Fruit fly (Drosophila melanogaster) whole organism, embryonic: ENCODE results near the gene CG4497.

Experiments
- Aef1 ChIP-seq: fragments of 200-800 bp; sonication (Bioruptor generic); IDR thresholded peaks from 3 replicates; pipeline ENCODE4 v1.3.6; 2022; ENCODE audit warnings: missing biosample characterization, missing genetic modification characterization
- B-H1 ChIP-seq: fragments of 200-800 bp; sonication (Bioruptor generic); IDR thresholded peaks from 3 replicates; pipeline ENCODE4 v1.3.6; 2022; ENCODE audit warnings: missing biosample characterization, missing genetic modification characterization
- Bgb ChIP-seq: fragments of 200-800 bp; sonication (Bioruptor generic); IDR thresholded peaks from 2 replicates; pipeline ENCODE4 v1.3.6; 2022; ENCODE audit warnings: missing biosample characterization, missing genetic modification characterization; ENCODE audit not compliant: partially characterized antibody
- CG10209 ChIP-seq: fragments of 200-800 bp; sonication (Bioruptor generic); optimal IDR thresholded peaks from 3 replicates; lab custom pipeline; 2017; ENCODE audit warnings: missing biosample characterization, mild to moderate bottlenecking, missing genetic modification characterization, missing genetic modification reagents
- CG1024 ChIP-seq: fragments of 200-800 bp; sonication (Bioruptor generic); IDR thresholded peaks from 2 replicates; pipeline ENCODE4 v1.3.6; 2022; ENCODE audit warnings: missing biosample characterization, missing genetic modification characterization
- CG10267 ChIP-seq: fragments of 200-800 bp; sonication (Bioruptor generic); optimal IDR thresholded peaks from 2 replicates; lab custom pipeline; 2018; ENCODE audit warnings: missing biosample characterization, mild to moderate bottlenecking, missing genetic modification characterization, moderate library complexity
- CG10959 ChIP-seq: fragments of 200-800 bp; sonication (Bioruptor generic); IDR thresholded peaks from 2 replicates; pipeline ENCODE4 v1.3.6; 2022; ENCODE audit warnings: missing biosample characterization, missing genetic modification characterization
- CG11504 ChIP-seq: fragments of 200-800 bp; sonication (Bioruptor generic); optimal IDR thresholded peaks from 3 replicates; lab custom pipeline; 2019; ENCODE audit warnings: missing biosample characterization, mild to moderate bottlenecking, missing genetic modification characterization, moderate library complexity
- CG12299 ChIP-seq: fragments of 200-800 bp; sonication (Bioruptor generic); optimal IDR thresholded peaks from 2 replicates; lab custom pipeline; 2018; ENCODE audit warnings: missing biosample characterization, mild to moderate bottlenecking, missing genetic modification characterization
- CG12942 ChIP-seq: fragments of 200-800 bp; sonication (Bioruptor generic); optimal IDR thresholded peaks from 3 replicates; lab custom pipeline; 2016; ENCODE audit warnings: missing biosample characterization, missing genetic modification characterization
- CG13424 ChIP-seq: fragments of 200-800 bp; sonication (Bioruptor generic); optimal IDR thresholded peaks from 2 replicates; lab custom pipeline; 2019; ENCODE audit warnings: missing biosample characterization, mild to moderate bottlenecking, missing genetic modification characterization, moderate library complexity
- CG14050 ChIP-seq: fragments of 200-800 bp; sonication (Bioruptor generic); IDR thresholded peaks from 3 replicates; pipeline ENCODE4 v1.3.6; 2022; ENCODE audit warnings: missing biosample characterization, missing genetic modification characterization
- CG2678 ChIP-seq: fragments of 200-800 bp; sonication (Bioruptor generic); optimal IDR thresholded peaks from 3 replicates; lab custom pipeline; 2019; ENCODE audit warnings: missing biosample characterization, mild to moderate bottlenecking, missing genetic modification characterization, moderate library complexity
- CG3065 ChIP-seq: fragments of 200-800 bp; sonication (Bioruptor generic); optimal IDR thresholded peaks from 2 replicates; lab custom pipeline; 2016; ENCODE audit warnings: missing biosample characterization, missing genetic modification characterization
- CG32767 ChIP-seq: fragments of 200-800 bp; sonication (Bioruptor generic); IDR thresholded peaks from 2 replicates; pipeline ENCODE4 v1.3.6; 2022; ENCODE audit warnings: missing biosample characterization, missing genetic modification characterization
- CG33213 ChIP-seq: fragments of 200-800 bp; sonication (Bioruptor generic); optimal IDR thresholded peaks from 3 replicates; lab custom pipeline; 2016; ENCODE audit warnings: missing biosample characterization, missing genetic modification characterization
- CG7372 ChIP-seq: fragments of 200-800 bp; sonication (Bioruptor generic); IDR thresholded peaks from 2 replicates; pipeline ENCODE4 v1.3.6; 2022; ENCODE audit warnings: missing biosample characterization, missing genetic modification characterization
- CG8290 ChIP-seq, 3 experiments: fragments of 200-800 bp; sonication (Bioruptor generic); optimal IDR thresholded peaks; 2 replicates each; lab custom pipeline; 2016 to 2019; ENCODE audit warnings: missing biosample characterization in 3 of 3, missing genetic modification characterization in 3 of 3, mild to moderate bottlenecking in 2 of 3, moderate library complexity in 1 of 3
- CG8924 ChIP-seq: fragments of 200-800 bp; optimal IDR thresholded peaks from 3 replicates; lab custom pipeline; 2019; ENCODE audit warnings: missing biosample characterization, mild to moderate bottlenecking, missing genetic modification characterization, moderate library complexity
- CTCF ChIP-seq: fragments of 200-800 bp; sonication (Bioruptor generic); optimal IDR thresholded peaks from 2 replicates; lab custom pipeline; 2017; ENCODE audit warnings: missing biosample characterization, mild to moderate bottlenecking, missing genetic modification characterization, moderate library complexity
- Camta ChIP-seq: fragments of 200-800 bp; sonication (Bioruptor generic); optimal IDR thresholded peaks from 2 replicates; lab custom pipeline; 2016; ENCODE audit warnings: missing biosample characterization, missing genetic modification characterization
- CoRest ChIP-seq: fragments of 200-800 bp; sonication (Bioruptor generic); optimal IDR thresholded peaks from 3 replicates; lab custom pipeline; 2018; ENCODE audit warnings: missing biosample characterization, mild to moderate bottlenecking, missing genetic modification characterization, moderate library complexity
- D ChIP-seq, 2 experiments: fragments of 200-800 bp in 1 of 2; fragments of >200 bp in 1 of 2; sonication (Bioruptor generic) in 1 of 2; optimal IDR thresholded peaks; 2 replicates in 1 of 2; 3 replicates in 1 of 2; lab custom pipeline; 2017; ENCODE audit warnings: mild to moderate bottlenecking in 1 of 2, missing biosample characterization in 1 of 2, missing genetic modification characterization in 1 of 2, missing genetic modification reagents in 1 of 2
- Elba2 ChIP-seq: fragments of 200-800 bp; sonication (Bioruptor generic); optimal IDR thresholded peaks from 3 replicates; lab custom pipeline; 2016; ENCODE audit warnings: missing biosample characterization, missing genetic modification characterization
- H2.0 ChIP-seq: fragments of 200-800 bp; sonication (Bioruptor generic); IDR thresholded peaks from 2 replicates; pipeline ENCODE4 v1.3.6; 2022; ENCODE audit warnings: missing biosample characterization, missing genetic modification characterization
- Hsf ChIP-seq: fragments of 200-800 bp; sonication (Bioruptor generic); optimal IDR thresholded peaks from 3 replicates; lab custom pipeline; 2016; ENCODE audit warnings: missing biosample characterization, missing genetic modification characterization
- Lpt ChIP-seq: fragments of >200 bp; optimal IDR thresholded peaks from 2 replicates; lab custom pipeline; 2018; ENCODE audit warnings: missing biosample characterization, missing genetic modification characterization
- Mad ChIP-seq: fragments of 200-800 bp; sonication (Bioruptor generic); optimal IDR thresholded peaks from 2 replicates; lab custom pipeline; 2016; ENCODE audit warnings: missing biosample characterization, missing genetic modification characterization
- Meics ChIP-seq: fragments of 200-800 bp; sonication (Bioruptor generic); optimal IDR thresholded peaks from 2 replicates; lab custom pipeline; 2017; ENCODE audit warnings: missing biosample characterization, mild to moderate bottlenecking, missing genetic modification characterization
- Nf-YC ChIP-seq: fragments of 200-800 bp; optimal IDR thresholded peaks from 3 replicates; lab custom pipeline; 2019; ENCODE audit warnings: missing biosample characterization, mild to moderate bottlenecking, missing genetic modification characterization, moderate library complexity
- NfI ChIP-seq: fragments of 200-800 bp; sonication (Bioruptor generic); optimal IDR thresholded peaks from 3 replicates; lab custom pipeline; 2018; ENCODE audit warnings: missing biosample characterization, mild to moderate bottlenecking, missing genetic modification characterization, moderate library complexity
- Pdp1 ChIP-seq, 2 experiments: fragments of 200-800 bp; sonication (Bioruptor generic); optimal IDR thresholded peaks; 3 replicates each; lab custom pipeline; 2016; ENCODE audit warnings: missing biosample characterization in 2 of 2, missing genetic modification characterization in 2 of 2, mild to moderate bottlenecking in 1 of 2, moderate library complexity in 1 of 2
- Ptx1 ChIP-seq: fragments of 200-800 bp; sonication (Bioruptor generic); IDR thresholded peaks from 2 replicates; pipeline ENCODE4 v1.3.6; 2022; ENCODE audit warnings: missing biosample characterization, missing genetic modification characterization
- Ssrp ChIP-seq: fragments of 200-800 bp; sonication (Bioruptor generic); optimal IDR thresholded peaks from 2 replicates; lab custom pipeline; 2018; ENCODE audit warnings: missing biosample characterization, mild to moderate bottlenecking, missing genetic modification characterization, moderate library complexity
- aop ChIP-seq: fragments of 200-800 bp; sonication (Bioruptor generic); IDR thresholded peaks from 2 replicates; pipeline ENCODE4 v1.3.6; 2022; ENCODE audit warnings: missing biosample characterization, missing genetic modification characterization
- ase ChIP-seq: fragments of 200-800 bp; sonication (Bioruptor generic); IDR thresholded peaks from 3 replicates; pipeline ENCODE4 v1.3.6; 2022; ENCODE audit warnings: missing biosample characterization, missing genetic modification characterization
- chif ChIP-seq, 2 experiments: fragments of 200-800 bp; sonication (Bioruptor generic); optimal IDR thresholded peaks; 3 replicates each; lab custom pipeline; 2016; ENCODE audit warnings: missing biosample characterization in 2 of 2, missing genetic modification characterization in 2 of 2
- ci ChIP-seq: fragments of 200-800 bp; sonication (Bioruptor generic); IDR thresholded peaks from 3 replicates; pipeline ENCODE4 v1.3.6; 2022; ENCODE audit warnings: missing biosample characterization, missing genetic modification characterization
- da ChIP-seq: fragments of 200-800 bp; sonication (Bioruptor generic); optimal IDR thresholded peaks from 2 replicates; lab custom pipeline; 2016; ENCODE audit warnings: missing biosample characterization, missing genetic modification characterization
- en ChIP-seq: fragments of 200-800 bp; sonication (Bioruptor generic); optimal IDR thresholded peaks from 2 replicates; lab custom pipeline; 2016; ENCODE audit warnings: missing biosample characterization, missing genetic modification characterization
- fd3F ChIP-seq: fragments of 200-800 bp; sonication (Bioruptor generic); optimal IDR thresholded peaks from 2 replicates; lab custom pipeline; 2018; ENCODE audit warnings: missing biosample characterization, mild to moderate bottlenecking, missing genetic modification characterization, moderate library complexity
- h ChIP-seq: fragments of >200 bp; optimal IDR thresholded peaks from 2 replicates; lab custom pipeline; 2017
- klu ChIP-seq: fragments of 200-800 bp; sonication (Bioruptor generic); IDR thresholded peaks from 2 replicates; pipeline ENCODE4 v1.3.6; 2022; ENCODE audit warnings: missing biosample characterization, missing genetic modification characterization
- lilli ChIP-seq: fragments of 200-800 bp; sonication (Bioruptor generic); optimal IDR thresholded peaks from 3 replicates; lab custom pipeline; 2016; ENCODE audit warnings: missing biosample characterization, missing genetic modification characterization
- lov ChIP-seq, 2 experiments: fragments of 200-800 bp in 1 of 2; fragments of >200 bp in 1 of 2; sonication (Bioruptor generic) in 1 of 2; IDR thresholded peaks in 1 of 2; optimal IDR thresholded peaks in 1 of 2; 2 replicates in 1 of 2; 3 replicates in 1 of 2; pipeline versions ENCODE4 v1.3.6 to Lab custom; 2017 to 2022; ENCODE audit warnings: missing biosample characterization in 1 of 2, missing genetic modification characterization in 1 of 2
- maf-S ChIP-seq: fragments of 200-800 bp; sonication (Bioruptor generic); optimal IDR thresholded peaks from 2 replicates; lab custom pipeline; 2016; ENCODE audit warnings: missing biosample characterization, missing genetic modification characterization
- nmo ChIP-seq: fragments of 200-800 bp; sonication (Bioruptor generic); optimal IDR thresholded peaks from 2 replicates; lab custom pipeline; 2018; ENCODE audit warnings: missing biosample characterization, mild to moderate bottlenecking, missing genetic modification characterization, moderate library complexity
- ro ChIP-seq: fragments of 200-800 bp; sonication (Bioruptor generic); IDR thresholded peaks from 2 replicates; pipeline ENCODE4 v1.3.6; 2022; ENCODE audit warnings: missing biosample characterization, missing genetic modification characterization
- row ChIP-seq: fragments of 200-800 bp; sonication (Bioruptor generic); IDR thresholded peaks from 3 replicates; pipeline ENCODE4 v1.3.6; 2022; ENCODE audit warnings: missing biosample characterization, missing genetic modification characterization
- slp2 ChIP-seq: fragments of 200-800 bp; sonication (Bioruptor generic); optimal IDR thresholded peaks from 2 replicates; lab custom pipeline; 2016; ENCODE audit warnings: missing biosample characterization, missing genetic modification characterization
- tgo ChIP-seq: fragments of 200-800 bp; sonication (Bioruptor generic); IDR thresholded peaks from 3 replicates; pipeline ENCODE4 v1.3.6; 2022; ENCODE audit warnings: missing biosample characterization, missing genetic modification characterization

CG4497 gene

DNA sequence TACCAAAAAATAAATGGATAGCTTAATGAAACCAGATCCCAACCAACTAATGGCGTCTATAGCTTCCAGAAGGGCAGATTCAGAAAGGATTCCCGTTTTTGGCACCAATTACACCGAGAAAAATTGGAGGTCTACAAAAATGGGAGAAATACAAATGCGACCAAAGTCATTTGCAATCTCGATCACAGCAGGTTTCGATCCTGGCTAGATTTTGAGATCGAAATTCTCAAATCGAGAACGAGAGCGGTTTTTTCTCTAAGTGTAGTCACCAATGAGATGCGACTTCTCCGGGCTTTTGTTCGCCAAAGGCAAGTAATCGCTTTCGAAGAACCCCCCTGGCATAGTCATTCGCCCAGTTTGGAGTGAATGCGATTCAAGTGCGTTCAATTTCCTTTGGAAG, 18.6 kb downstream of the CG4497 start (continued):
- TF ChIP-seq CG12299 (tag; lab: Kevin White, UChicago), result no peak
- TF ChIP-seq H2.0 (GFP tag; lab: Robert Waterston, UW), result 0 out of 2 replicates have a peak, but pooled peaks have one; percentile 31
- no peak for TF ChIP-seq fd3F (GFP tag; lab: Kevin White, UChicago)
- TF ChIP-seq nmo (GFP tag; lab: Kevin White, UChicago), result peak; percentile 28
- peak in 1 of 2 experiments; percentile 20 for TF ChIP-seq Pdp1 (GFP tag; optimal IDR thresholded peaks at IDR 0.05; lab: Kevin White, UChicago)
- TF ChIP-seq CG10959 (GFP tag; lab: Robert Waterston, UW), result no peak
- no peak for TF ChIP-seq CG2678 (tag; lab: Kevin White, UChicago)
- TF ChIP-seq B-H1 (GFP tag; lab: Robert Waterston, UW), result no peak
- TF ChIP-seq CTCF (GFP tag; lab: Kevin White, UChicago), result no peak
- TF ChIP-seq CG10209, result no peak
- 0 out of 3 replicates have a peak, but pooled peaks have one; percentile 10 for TF ChIP-seq row (GFP tag; lab: Robert Waterston, UW)
- peak; percentile 39 for TF ChIP-seq NfI (GFP tag; lab: Kevin White, UChicago)
- no peak for TF ChIP-seq Elba2 (GFP tag; lab: Kevin White, UChicago)
- no peak for TF ChIP-seq D (optimal IDR thresholded peaks at IDR 0.05; lab: Kevin White, UChicago)
- no peak for TF ChIP-seq D (GFP tag; optimal IDR thresholded peaks at IDR 0.05; lab: Kevin White, UChicago)
- TF ChIP-seq CG14050 (GFP tag; lab: Robert Waterston, UW), result no peak
- no peak for TF ChIP-seq aop (GFP tag; lab: Robert Waterston, UW)
- no peak for TF ChIP-seq CG33213 (GFP tag; lab: Kevin White, UChicago)
- TF ChIP-seq tgo (GFP tag; lab: Robert Waterston, UW), result peak; percentile 60
- TF ChIP-seq CG8924, result no peak
- TF ChIP-seq CG32767 (GFP tag; lab: Robert Waterston, UW), result no peak
- peak; percentile 39 for TF ChIP-seq Hsf (GFP tag; lab: Kevin White, UChicago)
- TF ChIP-seq CG3065 (GFP tag; lab: Kevin White, UChicago), result no peak
- TF ChIP-seq da, result no peak
- TF ChIP-seq CG10267 (tag; lab: Kevin White, UChicago), result no peak
- TF ChIP-seq Nf-YC (tag; lab: Kevin White, UChicago), result no peak
- no peak for TF ChIP-seq Camta (GFP tag; lab: Kevin White, UChicago)
- peak; percentile 55; the same call in 1 of the 2 replicates for TF ChIP-seq Ptx1 (GFP tag; lab: Robert Waterston, UW)
- TF ChIP-seq CoRest (tag; lab: Kevin White, UChicago), result no peak
- TF ChIP-seq maf-S (GFP tag; lab: Kevin White, UChicago), result no peak
- TF ChIP-seq lov (optimal IDR thresholded peaks at IDR 0.05; lab: Kevin White, UChicago), result no peak
- TF ChIP-seq lov (GFP tag; IDR thresholded peaks at IDR 0.05; lab: Robert Waterston, UW), result no peak
- TF ChIP-seq ci (GFP tag; lab: Robert Waterston, UW), result no peak
- no peak for TF ChIP-seq Lpt
- TF ChIP-seq CG11504, result no peak
- no peak for TF ChIP-seq ro (GFP tag; lab: Robert Waterston, UW)
- TF ChIP-seq CG12942 (GFP tag; lab: Kevin White, UChicago), result no peak
- TF ChIP-seq CG8290 (GFP tag; optimal IDR thresholded peaks at IDR 0.05; lab: Kevin White, UChicago), result no peak
- TF ChIP-seq CG8290 (tag; optimal IDR thresholded peaks at IDR 0.05; lab: Kevin White, UChicago), result peak in 1 of 2 experiments; percentile 26
- TF ChIP-seq chif (GFP tag; optimal IDR thresholded peaks at IDR 0.05; lab: Kevin White, UChicago), result peak in 1 of 2 experiments; percentile 44
- no peak for TF ChIP-seq en
- no peak for TF ChIP-seq h (lab: Kevin White, UChicago)
- no peak for TF ChIP-seq Meics (GFP tag; lab: Kevin White, UChicago)
- no peak for TF ChIP-seq ase (GFP tag; lab: Robert Waterston, UW)
- TF ChIP-seq Mad (GFP tag; lab: Kevin White, UChicago), result no peak
- TF ChIP-seq Ssrp (tag; lab: Kevin White, UChicago), result no peak
- TF ChIP-seq slp2 (GFP tag; lab: Kevin White, UChicago), result no peak
- TF ChIP-seq lilli, result no peak
- no peak for TF ChIP-seq CG13424
- TF ChIP-seq Aef1 (GFP tag; lab: Robert Waterston, UW), result peak; percentile 46; the same call in 1 of the 3 replicates
- TF ChIP-seq CG1024 (GFP tag; lab: Robert Waterston, UW), result no peak
- 0 out of 2 replicates have a peak, but pooled peaks have one; percentile 26 for TF ChIP-seq klu
- no peak for TF ChIP-seq Bgb
- no peak for TF ChIP-seq CG7372 (GFP tag; lab: Robert Waterston, UW)
